Worm (Caenorhabditis elegans) whole organism, L2 larva: ENCODE results near the gene C25H3.17.

Experiments used
- ZK546.5 ChIP-seq: sonication (generic microtip); optimal IDR thresholded peaks from 2 replicates; lab custom pipeline; 2017; ENCODE audit warnings: missing biosample characterization, missing genetic modification characterization
- ama-1 ChIP-seq: fragments of 150-350 bp; optimal IDR thresholded peaks from 2 replicates; lab custom pipeline; 2018; ENCODE audit warnings: inconsistent platforms
- blmp-1 ChIP-seq: sonication (generic microtip); optimal IDR thresholded peaks from 2 replicates; lab custom pipeline; 2017; ENCODE audit warnings: missing genetic modification characterization, mild to moderate bottlenecking, missing compliant biosample characterization, antibody characterized with exemption, moderate library complexity; ENCODE audit not compliant: insufficient read depth
- lin-13 ChIP-seq: fragments of 150-350 bp; optimal IDR thresholded peaks from 2 replicates; lab custom pipeline; 2014; ENCODE audit warnings: missing biosample characterization, missing genetic modification reagents, missing genetic modification characterization
- lsy-2 ChIP-seq, 2 experiments: fragments of 150-350 bp in 1 of 2; sonication (generic microtip) in 1 of 2; optimal IDR thresholded peaks; 2 replicates each; lab custom pipeline; 2014 to 2017; ENCODE audit warnings: missing biosample characterization in 2 of 2, missing genetic modification characterization in 2 of 2
- nhr-10 ChIP-seq: sonication (generic microtip); optimal IDR thresholded peaks from 2 replicates; lab custom pipeline; 2017; ENCODE audit warnings: missing biosample characterization, missing genetic modification characterization
- nhr-21 ChIP-seq: fragments of 150-350 bp; optimal IDR thresholded peaks from 2 replicates; lab custom pipeline; 2014; ENCODE audit warnings: missing biosample characterization, missing genetic modification characterization
- nhr-23 ChIP-seq: fragments of 150-350 bp; optimal IDR thresholded peaks from 2 replicates; lab custom pipeline; 2014; ENCODE audit warnings: missing biosample characterization, missing genetic modification reagents, missing genetic modification characterization

- TF ChIP-seq lin-13 (GFP tag; lab: Kevin White, UChicago) = no peak
- no peak for TF ChIP-seq nhr-21
- no peak for TF ChIP-seq nhr-10 (tag; lab: Kevin White, UChicago)
- no peak for TF ChIP-seq ama-1 (lab: Kevin White, UChicago)
- no peak for TF ChIP-seq blmp-1 (tag; lab: Kevin White, UChicago)
- TF ChIP-seq ZK546.5 (tag; lab: Kevin White, UChicago) = no peak
- no peak for TF ChIP-seq lsy-2 (tag; optimal IDR thresholded peaks at IDR 0.05; lab: Kevin White, UChicago)
- no peak for TF ChIP-seq nhr-23 (tag; lab: Kevin White, UChicago)
Measured at ce11 chrII:5652334-5652733, 17.1 kb downstream of the C25H3.17 start, which contains the start of gene bli-2.
